Worm (Caenorhabditis elegans): ENCODE data around the gene clec-61.

- peak; percentile 63 for TF ChIP-seq him-1 (tag; optimal IDR thresholded peaks at IDR 0.05)
- peak; percentile 52 for TF ChIP-seq W03F9.2 (tag; optimal IDR thresholded peaks at IDR 0.05)
- peak; percentile 56 for TF ChIP-seq dao-5 (tag; optimal IDR thresholded peaks at IDR 0.05)
Observed at ce11 chrII:10502491-10503063, 12.2 kb upstream of the clec-61 start, which contains the start of gene myrf-1.
